Worm (Caenorhabditis elegans): ENCODE data around the gene F23B2.7.

ce11 chrIV:9146819-9147518 is 3.3 kb upstream of the F23B2.7 start, which contains the start of the genes rpb-12 and aly-2:
- no peak for TF ChIP-seq aly-1 (tag; optimal IDR thresholded peaks at IDR 0.05)
- no peak for TF ChIP-seq sea-1 (GFP tag; conservative IDR thresholded peaks at IDR 0.05)
- TF ChIP-seq flt-1 (GFP tag; IDR thresholded peaks at IDR 0.05), result no peak
- no peak for TF ChIP-seq B0310.2 (tag; optimal IDR thresholded peaks at IDR 0.05)

Data from whole organism, early embryonic.